Fruit fly (Drosophila melanogaster): ENCODE data around the gene CG32579.

The CG32579 gene

dm6 chrX:16275854-16276338 lies 47.2 kb upstream of the CG32579 start, which contains the start of the genes kat80 and Prosalpha4 (continued):
- TF ChIP-seq Elba2 (GFP tag; optimal IDR thresholded peaks at IDR 0.05), result no peak
- TF ChIP-seq chif (GFP tag; optimal IDR thresholded peaks at IDR 0.05), result no peak
- no peak for TF ChIP-seq Sox100B (GFP tag; optimal IDR thresholded peaks at IDR 0.05)
- TF ChIP-seq pho (GFP tag; optimal IDR thresholded peaks at IDR 0.05), result no peak
- TF ChIP-seq Deaf1 (tag; optimal IDR thresholded peaks at IDR 0.05), result no peak
- no peak for TF ChIP-seq lov (optimal IDR thresholded peaks at IDR 0.05)
- no peak for TF ChIP-seq lov (GFP tag; IDR thresholded peaks at IDR 0.05)
- no peak for TF ChIP-seq CG17802 (tag; optimal IDR thresholded peaks at IDR 0.05)
- TF ChIP-seq gsb-n (tag; optimal IDR thresholded peaks at IDR 0.05), result no peak
- TF ChIP-seq slou (GFP tag; optimal IDR thresholded peaks at IDR 0.05), result no peak
- TF ChIP-seq gsb (GFP tag; IDR thresholded peaks at IDR 0.05), result no peak
- TF ChIP-seq Mrtf (GFP tag; IDR thresholded peaks at IDR 0.05), result no peak
- TF ChIP-seq salm (tag; optimal IDR thresholded peaks at IDR 0.05), result no peak
- TF ChIP-seq insv (GFP tag; optimal IDR thresholded peaks at IDR 0.05), result no peak
- no peak for TF ChIP-seq CG11247 (GFP tag; IDR thresholded peaks at IDR 0.05)
- no peak for TF ChIP-seq tll (GFP tag; optimal IDR thresholded peaks at IDR 0.05)
- no peak for TF ChIP-seq chn (GFP tag; optimal IDR thresholded peaks at IDR 0.05)
- peak; percentile 65 for TF ChIP-seq Dll (GFP tag; IDR thresholded peaks at IDR 0.05; ENCODE audit: partially characterized antibody)
- no peak for TF ChIP-seq gcm (GFP tag; optimal IDR thresholded peaks at IDR 0.05)
- TF ChIP-seq crc (GFP tag; optimal IDR thresholded peaks at IDR 0.05), result no peak
- TF ChIP-seq Dp (GFP tag; optimal IDR thresholded peaks at IDR 0.05), result peak; percentile 22
- TF ChIP-seq CG5953 (GFP tag; IDR thresholded peaks at IDR 0.05), result no peak
- peak; percentile 86 for TF ChIP-seq Hr3 (GFP tag; optimal IDR thresholded peaks at IDR 0.05)
- TF ChIP-seq cg (GFP tag; optimal IDR thresholded peaks at IDR 0.05), result no peak
- no peak for TF ChIP-seq en (GFP tag; optimal IDR thresholded peaks at IDR 0.05)
- TF ChIP-seq CG1602 (GFP tag; optimal IDR thresholded peaks at IDR 0.05), result no peak
- TF ChIP-seq CrebB (tag; optimal IDR thresholded peaks at IDR 0.05), result no peak
- TF ChIP-seq CG10462 (GFP tag; optimal IDR thresholded peaks at IDR 0.05), result no peak
- TF ChIP-seq ase (GFP tag; IDR thresholded peaks at IDR 0.05), result no peak
- peak; percentile 58 for TF ChIP-seq gfzf (GFP tag; optimal IDR thresholded peaks at IDR 0.05)
- TF ChIP-seq ftz-f1 (GFP tag; optimal IDR thresholded peaks at IDR 0.05), result no peak
- TF ChIP-seq CG12299 (tag; optimal IDR thresholded peaks at IDR 0.05), result no peak
- TF ChIP-seq ranshi (GFP tag; IDR thresholded peaks at IDR 0.05), result peak; percentile 27; the same call in 1 of the 2 replicates
- TF ChIP-seq D19B (GFP tag; optimal IDR thresholded peaks at IDR 0.05), result no peak
- no peak for TF ChIP-seq CG3726 (GFP tag; IDR thresholded peaks at IDR 0.05)
- no peak for TF ChIP-seq gt (GFP tag; IDR thresholded peaks at IDR 0.05)
- TF ChIP-seq CG6683 (GFP tag; optimal IDR thresholded peaks at IDR 0.05), result no peak
- peak; percentile 60 for TF ChIP-seq Med (GFP tag)
- no peak for TF ChIP-seq CHES-1-like (GFP tag; optimal IDR thresholded peaks at IDR 0.05)
- peak; percentile 62 for TF ChIP-seq gem (tag; optimal IDR thresholded peaks at IDR 0.05)
- TF ChIP-seq CG6272 (GFP tag; IDR thresholded peaks at IDR 0.05), result no peak
- TF ChIP-seq CG4404 (GFP tag; IDR thresholded peaks at IDR 0.05), result no peak
- TF ChIP-seq Ada2b (GFP tag; IDR thresholded peaks at IDR 0.05), result no peak
- TF ChIP-seq CG18011 (GFP tag; optimal IDR thresholded peaks at IDR 0.05), result no peak
- no peak for TF ChIP-seq CG6654 (GFP tag; optimal IDR thresholded peaks at IDR 0.05)
- TF ChIP-seq ham (GFP tag; IDR thresholded peaks at IDR 0.05), result no peak
- 0 out of 3 replicates have a peak, but pooled peaks have one; percentile 31 for TF ChIP-seq hb (GFP tag; IDR thresholded peaks at IDR 0.05; ENCODE audit: partially characterized antibody)
- no peak for TF ChIP-seq Bteb2 (GFP tag; optimal IDR thresholded peaks at IDR 0.05)
- no peak for TF ChIP-seq nom (GFP tag; optimal IDR thresholded peaks at IDR 0.05)
- no peak for TF ChIP-seq CG11093 (GFP tag; IDR thresholded peaks at IDR 0.05)
- peak; percentile 50; the same call in 2 of the 3 replicates for TF ChIP-seq ci (GFP tag; IDR thresholded peaks at IDR 0.05)
- TF ChIP-seq trh (GFP tag; optimal IDR thresholded peaks at IDR 0.05), result no peak
